Fruit fly (Drosophila melanogaster): ENCODE data around the gene CG17839.

DNA sequence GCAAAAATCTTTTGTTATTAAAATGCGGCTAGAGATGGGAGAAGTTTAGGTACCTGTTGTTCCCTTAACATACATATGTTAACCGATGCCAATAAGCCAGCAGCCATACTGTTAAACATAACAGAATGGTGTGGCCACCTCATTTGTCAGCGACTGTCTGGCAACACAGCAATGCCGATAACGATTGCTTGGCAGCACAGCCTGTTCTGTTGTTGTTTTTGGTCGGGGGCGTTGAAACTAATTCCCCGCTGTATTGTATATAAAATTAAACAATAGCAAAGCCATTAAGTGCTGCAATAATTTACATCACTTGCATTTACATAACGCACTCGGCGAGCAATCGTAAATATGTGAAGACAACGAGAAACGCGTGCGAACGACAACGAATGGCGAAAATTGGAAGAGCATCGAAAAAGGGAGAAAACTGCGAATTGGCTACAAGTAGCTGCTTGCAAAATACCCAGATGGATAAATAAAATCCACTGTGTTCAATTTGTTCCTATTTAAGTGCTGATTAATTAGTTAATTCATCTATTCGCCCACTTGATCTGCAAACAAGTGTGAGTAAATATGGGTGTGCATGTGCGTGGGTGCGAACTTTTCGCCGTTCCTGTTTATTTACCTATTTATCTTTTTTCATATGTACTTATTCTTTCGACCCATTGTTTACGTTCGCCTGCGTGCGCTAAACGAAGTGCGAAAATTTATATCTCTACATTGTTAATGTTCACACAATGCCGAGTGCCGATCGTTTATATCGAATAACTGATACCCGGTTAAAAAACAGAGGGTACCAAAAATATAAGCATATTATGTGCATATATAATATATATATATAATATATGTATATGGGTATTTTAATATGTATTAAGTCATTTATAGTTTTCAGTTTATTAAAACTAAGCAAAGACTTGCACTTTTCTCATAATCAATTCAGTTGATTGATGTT lies 42.8 kb upstream of the CG17839 start, which contains the start of the genes Tsen34 and Mgat4a:
- TF ChIP-seq cnc (optimal IDR thresholded peaks at IDR 0.05) (no peak), CG7045 (GFP tag; optimal IDR thresholded peaks at IDR 0.05) (peak; percentile 68), ovo (GFP tag; optimal IDR thresholded peaks at IDR 0.05) (peak; percentile 38), Mnt (GFP tag; optimal IDR thresholded peaks at IDR 0.05) (peak; percentile 38), toe (GFP tag; optimal IDR thresholded peaks at IDR 0.05) (no peak), Crg-1 (GFP tag; optimal IDR thresholded peaks at IDR 0.05) (peak; percentile 80)

Measured in whole organism, adult.